Fruit fly (Drosophila melanogaster) whole organism, embryonic: ENCODE data around the gene CG10959.

ENCODE experiments used
- Abd-B ChIP-seq: fragments of 200-800 bp; sonication (Bioruptor generic); optimal IDR thresholded peaks from 2 replicates; lab custom pipeline; 2018; ENCODE audit warnings: missing biosample characterization, mild to moderate bottlenecking, missing genetic modification characterization, moderate library complexity
- Asciz ChIP-seq: fragments of 200-800 bp; sonication (Bioruptor generic); optimal IDR thresholded peaks from 2 replicates; lab custom pipeline; 2017; ENCODE audit warnings: missing biosample characterization, mild to moderate bottlenecking, missing genetic modification characterization, missing genetic modification reagents
- CG11504 ChIP-seq: fragments of 200-800 bp; sonication (Bioruptor generic); optimal IDR thresholded peaks from 3 replicates; lab custom pipeline; 2019; ENCODE audit warnings: missing biosample characterization, mild to moderate bottlenecking, missing genetic modification characterization, moderate library complexity
- CG12391 ChIP-seq: fragments of 200-800 bp; sonication (Bioruptor generic); optimal IDR thresholded peaks from 3 replicates; lab custom pipeline; 2018; ENCODE audit warnings: missing biosample characterization, mild to moderate bottlenecking, missing genetic modification characterization, moderate library complexity
- CG12659 ChIP-seq: fragments of 200-800 bp; sonication (Bioruptor generic); optimal IDR thresholded peaks from 3 replicates; lab custom pipeline; 2017; ENCODE audit warnings: mild to moderate bottlenecking, missing biosample characterization, missing genetic modification reagents, missing genetic modification characterization
- CG13424 ChIP-seq: fragments of 200-800 bp; sonication (Bioruptor generic); optimal IDR thresholded peaks from 2 replicates; lab custom pipeline; 2019; ENCODE audit warnings: missing biosample characterization, mild to moderate bottlenecking, missing genetic modification characterization, moderate library complexity
- CG13624 ChIP-seq: fragments of 200-800 bp; sonication (Bioruptor generic); optimal IDR thresholded peaks from 2 replicates; lab custom pipeline; 2016; ENCODE audit warnings: missing biosample characterization, missing genetic modification characterization
- CG13894 ChIP-seq: fragments of 200-800 bp; sonication (Bioruptor generic); optimal IDR thresholded peaks from 3 replicates; lab custom pipeline; 2018; ENCODE audit warnings: missing biosample characterization, mild to moderate bottlenecking, missing genetic modification characterization, moderate library complexity
- CG15514 ChIP-seq: fragments of 200-800 bp; sonication (Bioruptor generic); optimal IDR thresholded peaks from 3 replicates; lab custom pipeline; 2017; ENCODE audit warnings: missing biosample characterization, missing genetic modification characterization, mild to moderate bottlenecking, moderate library complexity, missing genetic modification reagents
- CG16779 ChIP-seq: fragments of 200-800 bp; sonication (Bioruptor generic); IDR thresholded peaks from 2 replicates; pipeline ENCODE4 v1.3.6; 2022; ENCODE audit warnings: missing biosample characterization, missing genetic modification characterization
- CG17361 ChIP-seq: fragments of 200-800 bp; sonication (Bioruptor generic); IDR thresholded peaks from 3 replicates; pipeline ENCODE4 v1.3.6; 2022; ENCODE audit warnings: missing biosample characterization, missing genetic modification characterization
- CG17385 ChIP-seq: fragments of 200-800 bp; sonication (Bioruptor generic); optimal IDR thresholded peaks from 3 replicates; lab custom pipeline; 2018; ENCODE audit warnings: missing biosample characterization, mild to moderate bottlenecking, missing genetic modification characterization
- CG17802 ChIP-seq: fragments of 200-800 bp; sonication (Bioruptor generic); optimal IDR thresholded peaks from 2 replicates; lab custom pipeline; 2018; ENCODE audit warnings: missing biosample characterization, mild to moderate bottlenecking, missing genetic modification characterization, moderate library complexity
- CG18599 ChIP-seq: fragments of 200-800 bp; sonication (Bioruptor generic); optimal IDR thresholded peaks from 3 replicates; lab custom pipeline; 2017; ENCODE audit warnings: missing biosample characterization, missing genetic modification characterization, mild to moderate bottlenecking, moderate library complexity, missing genetic modification reagents
- CG18619 ChIP-seq: fragments of 200-800 bp; sonication (Bioruptor generic); optimal IDR thresholded peaks from 3 replicates; lab custom pipeline; 2017; ENCODE audit warnings: missing biosample characterization, mild to moderate bottlenecking, missing genetic modification characterization
- CG2120 ChIP-seq: fragments of 200-800 bp; sonication (Bioruptor generic); optimal IDR thresholded peaks from 3 replicates; lab custom pipeline; 2016; ENCODE audit warnings: missing biosample characterization, missing genetic modification characterization
- CG4707 ChIP-seq: fragments of 200-800 bp; sonication (Bioruptor generic); optimal IDR thresholded peaks from 2 replicates; lab custom pipeline; 2018; ENCODE audit warnings: missing biosample characterization, mild to moderate bottlenecking, missing genetic modification characterization, moderate library complexity
- CG5245 ChIP-seq: fragments of 200-800 bp; sonication (Bioruptor generic); optimal IDR thresholded peaks from 3 replicates; lab custom pipeline; 2016; ENCODE audit warnings: missing biosample characterization, missing genetic modification characterization
- CG7556 ChIP-seq: fragments of 200-800 bp; sonication (Bioruptor generic); optimal IDR thresholded peaks from 2 replicates; lab custom pipeline; 2017; ENCODE audit warnings: missing biosample characterization, mild to moderate bottlenecking, missing genetic modification characterization
- CG7745 ChIP-seq: fragments of 200-800 bp; sonication (Bioruptor generic); optimal IDR thresholded peaks from 2 replicates; lab custom pipeline; 2018; ENCODE audit warnings: missing biosample characterization, mild to moderate bottlenecking, missing genetic modification characterization, moderate library complexity
- CG7839 ChIP-seq: fragments of 200-800 bp; sonication (Bioruptor generic); optimal IDR thresholded peaks from 3 replicates; lab custom pipeline; 2018; ENCODE audit warnings: missing biosample characterization, mild to moderate bottlenecking, missing genetic modification characterization, moderate library complexity
- CG9437 ChIP-seq: fragments of 200-800 bp; sonication (Bioruptor generic); optimal IDR thresholded peaks from 2 replicates; lab custom pipeline; 2018; ENCODE audit warnings: missing biosample characterization, mild to moderate bottlenecking, missing genetic modification characterization
- CoRest ChIP-seq: fragments of 200-800 bp; sonication (Bioruptor generic); optimal IDR thresholded peaks from 3 replicates; lab custom pipeline; 2018; ENCODE audit warnings: missing biosample characterization, mild to moderate bottlenecking, missing genetic modification characterization, moderate library complexity
- Deaf1 ChIP-seq: fragments of 200-800 bp; optimal IDR thresholded peaks from 3 replicates; lab custom pipeline; 2019; ENCODE audit warnings: missing biosample characterization, mild to moderate bottlenecking, missing genetic modification characterization, moderate library complexity
- Hand ChIP-seq: fragments of 200-800 bp; sonication (Bioruptor generic); optimal IDR thresholded peaks from 2 replicates; lab custom pipeline; 2017; ENCODE audit warnings: mild to moderate bottlenecking, missing biosample characterization, missing genetic modification reagents, missing genetic modification characterization
- Nf-YB ChIP-seq: fragments of 200-800 bp; sonication (Bioruptor generic); optimal IDR thresholded peaks from 3 replicates; lab custom pipeline; 2019; ENCODE audit warnings: missing biosample characterization, mild to moderate bottlenecking, missing genetic modification characterization, moderate library complexity
- Oli ChIP-seq: fragments of 200-800 bp; sonication (Bioruptor generic); optimal IDR thresholded peaks from 2 replicates; lab custom pipeline; 2018; ENCODE audit warnings: missing biosample characterization, mild to moderate bottlenecking, missing genetic modification characterization, moderate library complexity
- Poxn ChIP-seq: fragments of 200-800 bp; sonication (Bioruptor generic); IDR thresholded peaks from 2 replicates; pipeline ENCODE4 v1.3.6; 2022; ENCODE audit warnings: missing biosample characterization, missing genetic modification characterization
- Rfx ChIP-seq: fragments of 200-800 bp; sonication (Bioruptor generic); IDR thresholded peaks from 2 replicates; pipeline ENCODE4 v1.3.6; 2022; ENCODE audit warnings: missing biosample characterization, missing genetic modification characterization
- Ssrp ChIP-seq: fragments of 200-800 bp; sonication (Bioruptor generic); optimal IDR thresholded peaks from 2 replicates; lab custom pipeline; 2018; ENCODE audit warnings: missing biosample characterization, mild to moderate bottlenecking, missing genetic modification characterization, moderate library complexity
- abd-A ChIP-seq: fragments of 200-800 bp; sonication (Bioruptor generic); optimal IDR thresholded peaks from 3 replicates; lab custom pipeline; 2019; ENCODE audit warnings: missing biosample characterization, mild to moderate bottlenecking, missing genetic modification characterization, moderate library complexity
- cad ChIP-seq: fragments of >200 bp; optimal IDR thresholded peaks from 2 replicates; lab custom pipeline; 2017; ENCODE audit warnings: missing biosample characterization, missing genetic modification characterization
- chm ChIP-seq: fragments of 200-800 bp; sonication (Bioruptor generic); IDR thresholded peaks from 2 replicates; pipeline ENCODE4 v1.3.6; 2022; ENCODE audit warnings: missing biosample characterization, missing genetic modification characterization
- dpn ChIP-seq, 2 experiments: fragments of 200-800 bp; sonication (Bioruptor generic); optimal IDR thresholded peaks; 3 replicates each; lab custom pipeline; 2016; ENCODE audit warnings: missing biosample characterization in 2 of 2, missing genetic modification characterization in 2 of 2
- esg ChIP-seq: fragments of 200-800 bp; sonication (Bioruptor generic); conservative IDR thresholded peaks from 2 replicates; pipeline ENCODE4 v1.3.6; 2022; ENCODE audit warnings: missing biosample characterization, missing genetic modification characterization
- eve ChIP-seq, 2 experiments: fragments of >200 bp; optimal IDR thresholded peaks; 2 replicates each; lab custom pipeline; 2017; ENCODE audit warnings: missing biosample characterization in 2 of 2, missing genetic modification characterization in 2 of 2
- fd96Cb ChIP-seq: fragments of 200-800 bp; sonication (Bioruptor generic); optimal IDR thresholded peaks from 2 replicates; lab custom pipeline; 2018; ENCODE audit warnings: missing biosample characterization, mild to moderate bottlenecking, missing genetic modification characterization, moderate library complexity
- ken ChIP-seq: fragments of 200-800 bp; sonication (Bioruptor generic); IDR thresholded peaks from 3 replicates; pipeline ENCODE4 v1.3.6; 2022; ENCODE audit warnings: missing biosample characterization, missing genetic modification characterization
- lilli ChIP-seq: fragments of 200-800 bp; sonication (Bioruptor generic); optimal IDR thresholded peaks from 3 replicates; lab custom pipeline; 2016; ENCODE audit warnings: missing biosample characterization, missing genetic modification characterization
- lmd ChIP-seq: fragments of 200-800 bp; sonication (Bioruptor generic); IDR thresholded peaks from 2 replicates; pipeline ENCODE4 v1.3.6; 2022; ENCODE audit warnings: missing biosample characterization, missing genetic modification characterization
- mirr ChIP-seq: fragments of 200-800 bp; sonication (Bioruptor generic); optimal IDR thresholded peaks from 3 replicates; lab custom pipeline; 2018; ENCODE audit warnings: missing biosample characterization, mild to moderate bottlenecking, missing genetic modification characterization
- nmo ChIP-seq: fragments of 200-800 bp; sonication (Bioruptor generic); optimal IDR thresholded peaks from 2 replicates; lab custom pipeline; 2018; ENCODE audit warnings: missing biosample characterization, mild to moderate bottlenecking, missing genetic modification characterization, moderate library complexity
- org-1 ChIP-seq: fragments of 200-800 bp; sonication (Bioruptor generic); optimal IDR thresholded peaks from 2 replicates; lab custom pipeline; 2017; ENCODE audit warnings: missing biosample characterization, missing genetic modification characterization
- pita ChIP-seq: fragments of 200-800 bp; sonication (Bioruptor generic); optimal IDR thresholded peaks from 2 replicates; lab custom pipeline; 2017; ENCODE audit warnings: missing biosample characterization, mild to moderate bottlenecking, missing genetic modification characterization
- row ChIP-seq: fragments of 200-800 bp; sonication (Bioruptor generic); IDR thresholded peaks from 3 replicates; pipeline ENCODE4 v1.3.6; 2022; ENCODE audit warnings: missing biosample characterization, missing genetic modification characterization
- sens ChIP-seq: fragments of 200-800 bp; sonication (Bioruptor generic); peaks from one replicate; lab custom pipeline; 2016; ENCODE audit warnings: missing biosample characterization, missing genetic modification characterization
- slou ChIP-seq: fragments of 200-800 bp; sonication (Bioruptor generic); optimal IDR thresholded peaks from 3 replicates; lab custom pipeline; 2016; ENCODE audit warnings: missing biosample characterization, missing genetic modification characterization
- vnd ChIP-seq: fragments of 200-800 bp; sonication (Bioruptor generic); IDR thresholded peaks from 3 replicates; pipeline ENCODE4 v1.3.6; 2022; ENCODE audit warnings: missing biosample characterization, missing genetic modification characterization; ENCODE audit not compliant: partially characterized antibody

The CG10959 gene

dm6 chrX:8178165-8178955 lies 29.8 kb downstream of the CG10959 start, which contains the start of gene sdt:
sdt (plus strand) TSS chrX:8178549.
- peak; percentile 46; the same call in 1 of the 2 replicates for TF ChIP-seq chm (GFP tag; lab: Robert Waterston, UW)
- peak; percentile 19 for TF ChIP-seq abd-A (tag; lab: Kevin White, UChicago)
- TF ChIP-seq CG17802: no peak
- peak in 1 of 2 experiments; percentile 4 for TF ChIP-seq dpn (GFP tag; optimal IDR thresholded peaks at IDR 0.05; lab: Kevin White, UChicago)
- peak; percentile 54 for TF ChIP-seq CG11504 (tag; lab: Kevin White, UChicago)
- TF ChIP-seq CG16779 (GFP tag; lab: Robert Waterston, UW): peak; percentile 69
- peak; percentile 59; the same call in 1 of the 3 replicates for TF ChIP-seq CG17361 (GFP tag; lab: Robert Waterston, UW)
- peak; percentile 57 for TF ChIP-seq CG7556 (GFP tag; lab: Kevin White, UChicago)
- TF ChIP-seq Asciz (GFP tag; lab: Kevin White, UChicago): no peak
- no peak for TF ChIP-seq pita (GFP tag; lab: Kevin White, UChicago)
- peak; percentile 15 for TF ChIP-seq CG17385 (GFP tag; lab: Kevin White, UChicago)
- TF ChIP-seq Poxn: no peak
- peak; percentile 21 for TF ChIP-seq CG18599
- no peak for TF ChIP-seq vnd (GFP tag; lab: Robert Waterston, UW)
- TF ChIP-seq CG18619: peak; percentile 11
- TF ChIP-seq CG7745: no peak
- peak; percentile 85 for TF ChIP-seq Deaf1
- TF ChIP-seq mirr (GFP tag; lab: Kevin White, UChicago): no peak
- no peak for TF ChIP-seq cad (GFP tag; lab: Kevin White, UChicago)
- TF ChIP-seq CG13424: peak; percentile 9
- peak; percentile 25 for TF ChIP-seq CoRest
- peak; percentile 75 for TF ChIP-seq nmo (GFP tag; lab: Kevin White, UChicago)
- peak; percentile 70 for TF ChIP-seq sens (GFP tag; lab: Kevin White, UChicago)
- peak; percentile 2 for TF ChIP-seq CG15514 (GFP tag; lab: Kevin White, UChicago)
- TF ChIP-seq CG7839 (tag; lab: Kevin White, UChicago): peak; percentile 61
- peak; percentile 13 for TF ChIP-seq CG13624 (GFP tag; lab: Kevin White, UChicago)
- peak; percentile 8 for TF ChIP-seq org-1 (GFP tag; lab: Kevin White, UChicago)
- TF ChIP-seq fd96Cb: peak; percentile 11
- peak; percentile 10 for TF ChIP-seq lilli
- peak; percentile 26 for TF ChIP-seq Oli
- no peak for TF ChIP-seq Nf-YB
- no peak for TF ChIP-seq CG12659
- TF ChIP-seq CG13894 (tag; lab: Kevin White, UChicago): no peak
- TF ChIP-seq eve (GFP tag; optimal IDR thresholded peaks at IDR 0.05; lab: Kevin White, UChicago): no peak
- peak; percentile 10 for TF ChIP-seq CG12391 (tag; lab: Kevin White, UChicago)
- TF ChIP-seq CG4707 (GFP tag; lab: Kevin White, UChicago): peak; percentile 30
- 0 out of 2 replicates have a peak, but pooled peaks have one; percentile 18 for TF ChIP-seq esg (GFP tag; lab: Robert Waterston, UW)
- peak; percentile 26 for TF ChIP-seq Ssrp (tag; lab: Kevin White, UChicago)
- peak; percentile 36 for TF ChIP-seq Abd-B (GFP tag; lab: Kevin White, UChicago)
- TF ChIP-seq ken (GFP tag; lab: Robert Waterston, UW): no peak
- no peak; the same call in 1 of the 2 replicates for TF ChIP-seq Rfx
- peak; percentile 47 for TF ChIP-seq row
- TF ChIP-seq slou: peak; percentile 44
- 0 out of 2 replicates have a peak, but pooled peaks have one; percentile 11 for TF ChIP-seq lmd (GFP tag; lab: Robert Waterston, UW)
- TF ChIP-seq CG2120 (GFP tag; lab: Kevin White, UChicago): peak; percentile 8
- peak; percentile 9 for TF ChIP-seq Hand
- peak; percentile 43 for TF ChIP-seq CG9437 (GFP tag; lab: Kevin White, UChicago)
- no peak for TF ChIP-seq CG5245 (GFP tag; lab: Kevin White, UChicago)
